Worm (Caenorhabditis elegans) whole organism, L4 larva: Measurements from ENCODE around the gene clec-265.
A peak's percentile ranks its signal among the peaks of the same experiment; 100 is the strongest.

ENCODE experiments used
- F37D6.2 ChIP-seq: sonication (generic microtip); optimal IDR thresholded peaks from 2 replicates; lab custom pipeline; 2016; ENCODE audit warnings: mild to moderate bottlenecking, missing genetic modification characterization, missing compliant biosample characterization
- F49E8.2 ChIP-seq: sonication (generic microtip); optimal IDR thresholded peaks from 2 replicates; lab custom pipeline; 2016; ENCODE audit warnings: missing compliant biosample characterization, mild to moderate bottlenecking, missing genetic modification characterization, borderline replicate concordance
- T20F7.1 ChIP-seq: fragments of 200-800 bp; sonication (Bioruptor generic); optimal IDR thresholded peaks from 2 replicates; lab custom pipeline; 2018; ENCODE audit warnings: mild to moderate bottlenecking, missing genetic modification characterization, missing compliant biosample characterization
- T26A8.4 ChIP-seq: fragments of 200-800 bp; sonication (Bioruptor generic); IDR thresholded peaks from 2 replicates; pipeline ENCODE4 v1.3.6; 2022; ENCODE audit warnings: missing genetic modification characterization, missing compliant biosample characterization
- Y5F2A.4 ChIP-seq: fragments of 200-800 bp; sonication (Bioruptor generic); optimal IDR thresholded peaks from 2 replicates; lab custom pipeline; 2018; ENCODE audit warnings: mild to moderate bottlenecking, missing genetic modification characterization, missing compliant biosample characterization
- arid-1 ChIP-seq: fragments of 200-800 bp; sonication (Bioruptor generic); conservative IDR thresholded peaks from 2 replicates; pipeline ENCODE4 v1.3.6; 2022; ENCODE audit warnings: missing genetic modification reagents, missing genetic modification characterization, missing compliant biosample characterization
- attf-4 ChIP-seq: sonication (generic microtip); optimal IDR thresholded peaks from 3 replicates; lab custom pipeline; 2017; ENCODE audit warnings: missing biosample characterization, missing genetic modification characterization
- ceh-82 ChIP-seq: sonication (generic microtip); optimal IDR thresholded peaks from 2 replicates; lab custom pipeline; 2017; ENCODE audit warnings: missing biosample characterization, missing genetic modification characterization
- ces-1 ChIP-seq: fragments of 150-350 bp; sonication (generic microtip); optimal IDR thresholded peaks from 4 replicates; lab custom pipeline; 2014; ENCODE audit warnings: missing biosample characterization, missing genetic modification reagents, missing genetic modification characterization
- daf-16 ChIP-seq, 3 experiments: sonication (generic microtip); optimal IDR thresholded peaks; 2 replicates each; lab custom pipeline; 2016 to 2017; ENCODE audit warnings: missing genetic modification characterization in 3 of 3, missing genetic modification reagents in 3 of 3, mild to moderate bottlenecking in 2 of 3, missing compliant biosample characterization in 2 of 3, missing biosample characterization in 1 of 3, moderate library complexity in 1 of 3
- daf-19 ChIP-seq: fragments of 200-800 bp; sonication (Bioruptor generic); conservative IDR thresholded peaks from 2 replicates; pipeline ENCODE4 v1.3.6; 2022; ENCODE audit warnings: missing genetic modification characterization, missing compliant biosample characterization
- daf-8 ChIP-seq: fragments of 200-800 bp; sonication (Bioruptor generic); IDR thresholded peaks from 2 replicates; pipeline ENCODE4 v1.3.6; 2022; ENCODE audit warnings: missing genetic modification characterization, missing compliant biosample characterization
- dmd-6 ChIP-seq: fragments of 200-800 bp; sonication (Bioruptor generic); IDR thresholded peaks from 2 replicates; pipeline ENCODE4 v1.3.6; 2022; ENCODE audit warnings: missing genetic modification reagents, missing genetic modification characterization, missing compliant biosample characterization
- dmd-8 ChIP-seq: fragments of 200-800 bp; sonication (Bioruptor generic); IDR thresholded peaks from 2 replicates; pipeline ENCODE4 v1.3.6; 2022; ENCODE audit warnings: missing genetic modification characterization, missing compliant biosample characterization
- dpl-1 ChIP-seq: fragments of 150-350 bp; optimal IDR thresholded peaks from 2 replicates; lab custom pipeline; 2014; ENCODE audit warnings: missing biosample characterization, missing genetic modification reagents, missing genetic modification characterization
- dve-1 ChIP-seq: sonication (generic microtip); optimal IDR thresholded peaks from 2 replicates; lab custom pipeline; 2017; ENCODE audit warnings: antibody characterized with exemption, mild to moderate bottlenecking, missing genetic modification characterization, missing compliant biosample characterization; ENCODE audit not compliant: insufficient read depth
- fos-1 ChIP-seq: fragments of 150-350 bp; optimal IDR thresholded peaks from 2 replicates; lab custom pipeline; 2014; ENCODE audit warnings: missing biosample characterization, missing genetic modification characterization
- hlh-11 ChIP-seq: fragments of 200-800 bp; sonication (Bioruptor generic); optimal IDR thresholded peaks from 2 replicates; lab custom pipeline; 2018; ENCODE audit warnings: mild to moderate bottlenecking, missing genetic modification characterization, missing compliant biosample characterization
- hlh-30 ChIP-seq: sonication (generic microtip); optimal IDR thresholded peaks from 2 replicates; lab custom pipeline; 2017; ENCODE audit warnings: antibody characterized with exemption, mild to moderate bottlenecking, missing genetic modification characterization, missing compliant biosample characterization; ENCODE audit not compliant: insufficient read depth
- lin-1 ChIP-seq: fragments of 200-800 bp; sonication (Bioruptor generic); IDR thresholded peaks from 2 replicates; pipeline ENCODE4 v1.3.6; 2022; ENCODE audit warnings: missing genetic modification reagents, missing genetic modification characterization, missing compliant biosample characterization
- lin-13 ChIP-seq: fragments of 150-350 bp; optimal IDR thresholded peaks from 2 replicates; lab custom pipeline; 2014; ENCODE audit warnings: missing biosample characterization, missing genetic modification reagents, missing genetic modification characterization
- lin-15B ChIP-seq: fragments of 150-350 bp; sonication (generic microtip); optimal IDR thresholded peaks from 3 replicates; lab custom pipeline; 2014; ENCODE audit warnings: missing biosample characterization, missing genetic modification characterization
- lin-38 ChIP-seq: fragments of 200-800 bp; sonication (Bioruptor generic); IDR thresholded peaks from 2 replicates; pipeline ENCODE4 v1.3.6; 2022; ENCODE audit warnings: missing genetic modification reagents, missing genetic modification characterization, missing compliant biosample characterization
- lin-39 ChIP-seq: fragments of 150-350 bp; optimal IDR thresholded peaks from 2 replicates; lab custom pipeline; 2014; ENCODE audit warnings: missing biosample characterization, missing genetic modification reagents, missing genetic modification characterization
- lsy-2 ChIP-seq, 2 experiments: fragments of 150-350 bp in 1 of 2; sonication (generic microtip) in 1 of 2; optimal IDR thresholded peaks; 2 replicates each; lab custom pipeline; 2014 to 2017; ENCODE audit warnings: missing biosample characterization in 2 of 2, missing genetic modification characterization in 2 of 2
- madf-5 ChIP-seq, 2 experiments: fragments of 200-800 bp; sonication (Bioruptor generic); IDR thresholded peaks; 2 replicates each; pipeline ENCODE4 v1.3.6; 2022; ENCODE audit warnings: missing compliant biosample characterization in 2 of 2, missing genetic modification characterization in 2 of 2
- mdl-1 ChIP-seq, 2 experiments: fragments of 150-350 bp in 1 of 2; sonication (generic microtip) in 1 of 2; optimal IDR thresholded peaks; 2 replicates each; lab custom pipeline; 2014 to 2017; ENCODE audit warnings: missing biosample characterization in 2 of 2, missing genetic modification characterization in 2 of 2
- nhr-102 ChIP-seq: sonication (generic microtip); optimal IDR thresholded peaks from 2 replicates; lab custom pipeline; 2016; ENCODE audit warnings: mild to moderate bottlenecking, missing genetic modification characterization, moderate library complexity, missing compliant biosample characterization
- nhr-28 ChIP-seq: fragments of 150-350 bp; optimal IDR thresholded peaks from 2 replicates; lab custom pipeline; 2014; ENCODE audit warnings: missing biosample characterization, missing genetic modification characterization
- nhr-41 ChIP-seq: fragments of 200-800 bp; sonication (Bioruptor generic); IDR thresholded peaks from 2 replicates; pipeline ENCODE4 v1.3.6; 2022; ENCODE audit warnings: missing genetic modification reagents, missing genetic modification characterization, missing compliant biosample characterization
- nhr-48 ChIP-seq: sonication (generic microtip); optimal IDR thresholded peaks from 2 replicates; lab custom pipeline; 2016; ENCODE audit warnings: mild to moderate bottlenecking, missing genetic modification characterization, missing compliant biosample characterization
- nhr-6 ChIP-seq: fragments of 150-350 bp; optimal IDR thresholded peaks from 2 replicates; lab custom pipeline; 2014; ENCODE audit warnings: missing biosample characterization, missing genetic modification characterization
- nhr-77 ChIP-seq: fragments of 150-350 bp; optimal IDR thresholded peaks from 2 replicates; lab custom pipeline; 2014; ENCODE audit warnings: missing biosample characterization, missing genetic modification characterization
- pqm-1 ChIP-seq: sonication (generic microtip); optimal IDR thresholded peaks from 2 replicates; lab custom pipeline; 2017; ENCODE audit warnings: missing biosample characterization, missing genetic modification characterization
- saeg-2 ChIP-seq: fragments of 200-800 bp; sonication (Bioruptor generic); IDR thresholded peaks from 2 replicates; pipeline ENCODE4 v1.3.6; 2022; ENCODE audit warnings: missing genetic modification reagents, missing genetic modification characterization, missing compliant biosample characterization
- set-16 ChIP-seq: fragments of 200-800 bp; sonication (Bioruptor generic); IDR thresholded peaks from 2 replicates; pipeline ENCODE4 v1.3.6; 2022; ENCODE audit warnings: missing genetic modification reagents, missing genetic modification characterization, missing compliant biosample characterization
- tag-97 ChIP-seq: fragments of 200-800 bp; sonication (Bioruptor generic); IDR thresholded peaks from 2 replicates; pipeline ENCODE4 v1.3.6; 2022; ENCODE audit warnings: missing genetic modification characterization, missing compliant biosample characterization
- tra-1 ChIP-seq: fragments of 200-800 bp; sonication (Bioruptor generic); IDR thresholded peaks from 2 replicates; pipeline ENCODE4 v1.3.6; 2022; ENCODE audit warnings: missing genetic modification reagents, missing genetic modification characterization, missing compliant biosample characterization

Gene clec-265

DNA sequence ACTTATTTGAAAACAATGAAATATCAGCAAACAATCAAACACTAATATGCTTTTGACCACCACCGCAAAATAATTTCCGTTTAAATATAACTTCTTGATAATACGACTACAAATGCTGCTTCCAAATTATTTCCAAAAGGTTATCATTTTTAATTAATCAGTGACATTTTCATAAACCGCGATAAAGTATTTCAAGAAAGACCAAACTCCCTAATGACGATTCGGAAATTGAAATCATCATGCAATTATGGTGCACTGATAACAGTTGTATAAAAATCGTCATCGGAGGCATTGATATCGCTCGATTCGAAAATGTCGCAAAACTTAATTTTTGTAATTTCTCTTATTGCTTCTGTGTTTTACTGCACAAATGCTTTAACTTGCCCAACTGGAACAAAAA is at the start of gene clec-265:
Gene clec-265 (plus strand): TSS at position 300 of the 400 bp plus-strand sequence.
- TF ChIP-seq lin-39 (tag; lab: Kevin White, UChicago) (no peak), mdl-1 (tag; optimal IDR thresholded peaks at IDR 0.05; lab: Kevin White, UChicago) (peak in 1 of 2 experiments; percentile 47), nhr-77 (tag; lab: Kevin White, UChicago) (peak; percentile 86), tra-1 (0 out of 2 replicates have a peak, but pooled peaks have one; percentile 41), pqm-1 (tag; lab: Kevin White, UChicago) (peak; percentile 98), T20F7.1 (GFP tag; lab: Kevin White, UChicago) (peak; percentile 38), madf-5 (GFP tag; IDR thresholded peaks at IDR 0.05; lab: Robert Waterston, UW) (no peak), hlh-30 (tag; lab: Kevin White, UChicago) (no peak), daf-16 (GFP tag; optimal IDR thresholded peaks at IDR 0.05; lab: Kevin White, UChicago) (no peak), daf-16 (tag; optimal IDR thresholded peaks at IDR 0.05; lab: Kevin White, UChicago) (peak; percentile 74), hlh-11 (tag; lab: Kevin White, UChicago) (peak; percentile 78), dmd-6 (peak; percentile 87), nhr-6 (peak; percentile 79), ceh-82 (no peak), nhr-28 (tag; lab: Kevin White, UChicago) (peak; percentile 93), nhr-41 (no peak), lin-1 (GFP tag; lab: Robert Waterston, UW) (0 out of 2 replicates have a peak, but pooled peaks have one; percentile 20), dve-1 (tag; lab: Kevin White, UChicago) (peak; percentile 72), attf-4 (tag; lab: Kevin White, UChicago) (no peak), nhr-48 (tag; lab: Kevin White, UChicago) (peak; percentile 1)
- TF ChIP-seq, all 104 proteins: peak for 13

DNA sequence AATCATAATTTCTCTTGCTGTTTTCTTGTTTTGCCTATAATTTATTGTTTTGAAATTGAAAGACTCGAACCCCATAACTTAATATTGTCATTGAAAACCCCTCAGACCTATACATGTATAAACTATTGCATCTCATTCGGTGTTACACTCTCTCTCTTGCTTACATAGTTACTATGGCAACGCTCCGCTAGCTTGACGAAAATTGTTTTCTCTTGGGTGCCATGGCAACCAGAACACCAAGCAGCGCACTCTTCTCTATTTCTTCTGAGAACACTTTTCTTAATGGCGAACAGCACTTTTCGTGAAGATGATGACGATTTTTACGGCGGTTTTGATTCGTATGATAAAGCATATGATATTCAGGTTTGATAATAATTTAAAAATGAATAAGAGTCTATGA is 47.6 kb upstream of the clec-265 start, which contains the start of gene osm-5:
Gene osm-5 (plus strand): TSS at position 268 of the 400 bp plus-strand sequence.
- TF ChIP-seq nhr-6 (no peak), F49E8.2 (tag; lab: Kevin White, UChicago) (no peak), dmd-6 (no peak), set-16 (GFP tag; lab: Robert Waterston, UW) (no peak), dpl-1 (GFP tag; lab: Kevin White, UChicago) (no peak), lin-15B (tag; lab: Kevin White, UChicago) (no peak), arid-1 (GFP tag; lab: Robert Waterston, UW) (no peak), lin-39 (tag; lab: Kevin White, UChicago) (no peak), fos-1 (no peak), lin-38 (GFP tag; lab: Robert Waterston, UW) (no peak), nhr-102 (tag; lab: Kevin White, UChicago) (no peak)
- TF ChIP-seq, all 104 proteins: peak for 0

DNA sequence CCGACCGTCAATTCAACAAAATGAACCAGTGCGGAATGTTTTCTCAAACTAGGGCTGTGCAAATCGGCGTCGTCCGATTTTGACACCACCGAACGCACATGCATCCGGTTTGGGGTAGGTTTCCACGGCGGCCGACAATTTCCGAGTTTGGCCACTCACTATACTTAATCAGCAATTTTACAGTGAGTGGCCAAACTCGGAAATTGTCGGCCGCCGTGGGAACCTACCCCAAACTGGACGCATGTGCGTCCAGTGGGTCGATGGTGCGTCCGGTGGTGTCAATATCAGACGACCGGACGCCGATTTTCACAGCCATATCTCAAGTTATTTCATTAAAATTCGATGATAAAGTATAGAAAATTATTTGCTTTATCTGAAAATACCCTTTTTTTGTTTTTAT is 41.4 kb upstream of the clec-265 start:
- TF ChIP-seq F49E8.2 (tag; lab: Kevin White, UChicago) (no peak), saeg-2 (GFP tag; lab: Robert Waterston, UW) (no peak), dmd-8 (no peak), tag-97 (GFP tag; lab: Robert Waterston, UW) (no peak), daf-8 (GFP tag; lab: Robert Waterston, UW) (no peak), ces-1 (GFP tag; lab: Kevin White, UChicago) (no peak), daf-19 (GFP tag; lab: Robert Waterston, UW) (no peak), lsy-2 (tag; optimal IDR thresholded peaks at IDR 0.05; lab: Kevin White, UChicago) (no peak), T20F7.1 (GFP tag; lab: Kevin White, UChicago) (no peak), T26A8.4 (GFP tag; lab: Robert Waterston, UW) (no peak), nhr-48 (tag; lab: Kevin White, UChicago) (no peak), F37D6.2 (no peak), lin-13 (GFP tag; lab: Kevin White, UChicago) (no peak), Y5F2A.4 (no peak)
- TF ChIP-seq, all 104 proteins: peak for 0
